Fruit fly (Drosophila melanogaster) whole organism, pupa: ENCODE results near the gene CG6686.
"Not testable (repeated sequence)": the region's sequence is repeated elsewhere in the genome, so short reads cannot be mapped to it uniquely, and the experiment has no call there.

Source experiments
- CG10348 ChIP-seq: fragments of 200-800 bp; sonication (Bioruptor generic); IDR thresholded peaks from 2 replicates; pipeline ENCODE4 v1.3.6; 2022; ENCODE audit warnings: missing biosample characterization, missing genetic modification characterization
- CG12605 ChIP-seq: fragments of 200-800 bp; sonication (Bioruptor generic); IDR thresholded peaks from 2 replicates; pipeline ENCODE4 v1.3.6; 2022; ENCODE audit warnings: missing biosample characterization, missing genetic modification characterization
- CG13204 ChIP-seq: fragments of 200-800 bp; sonication (Bioruptor generic); optimal IDR thresholded peaks from 2 replicates; lab custom pipeline; 2018; ENCODE audit warnings: missing biosample characterization, mild to moderate bottlenecking, missing genetic modification characterization, moderate library complexity
- CG14655 ChIP-seq: fragments of 200-800 bp; sonication (Bioruptor generic); optimal IDR thresholded peaks from 3 replicates; lab custom pipeline; 2017; ENCODE audit warnings: mild to moderate bottlenecking, missing biosample characterization, missing genetic modification reagents, missing genetic modification characterization
- CG15710 ChIP-seq: fragments of 200-800 bp; sonication (Bioruptor generic); optimal IDR thresholded peaks from 2 replicates; lab custom pipeline; 2018; ENCODE audit warnings: missing biosample characterization, mild to moderate bottlenecking, missing genetic modification characterization, moderate library complexity
- CG17806 ChIP-seq: fragments of 200-800 bp; sonication (Bioruptor generic); optimal IDR thresholded peaks from 2 replicates; lab custom pipeline; 2018; ENCODE audit warnings: missing biosample characterization, mild to moderate bottlenecking, missing genetic modification characterization, moderate library complexity
- CG32121 ChIP-seq: fragments of 200-800 bp; sonication (Bioruptor generic); IDR thresholded peaks from 2 replicates; pipeline ENCODE4 v1.3.6; 2022; ENCODE audit warnings: missing biosample characterization, missing genetic modification characterization
- CG34367 ChIP-seq: fragments of 200-800 bp; sonication (Bioruptor generic); optimal IDR thresholded peaks from 2 replicates; lab custom pipeline; 2018; ENCODE audit warnings: missing biosample characterization, mild to moderate bottlenecking, missing genetic modification characterization
- CG4496 ChIP-seq: fragments of 200-800 bp; sonication (Bioruptor generic); IDR thresholded peaks from 3 replicates; pipeline ENCODE4 v1.3.6; 2022; ENCODE audit warnings: missing biosample characterization, missing genetic modification characterization
- CG8159 ChIP-seq: fragments of 200-800 bp; sonication (Bioruptor generic); optimal IDR thresholded peaks from 3 replicates; lab custom pipeline; 2018; ENCODE audit warnings: missing biosample characterization, mild to moderate bottlenecking, missing genetic modification characterization, moderate library complexity
- CG8301 ChIP-seq: fragments of 200-800 bp; sonication (Bioruptor generic); optimal IDR thresholded peaks from 2 replicates; lab custom pipeline; 2018; ENCODE audit warnings: missing biosample characterization, mild to moderate bottlenecking, missing genetic modification characterization
- D1 ChIP-seq: fragments of 200-800 bp; sonication (Bioruptor generic); optimal IDR thresholded peaks from 2 replicates; lab custom pipeline; 2018; ENCODE audit warnings: missing biosample characterization, mild to moderate bottlenecking, missing genetic modification characterization, moderate library complexity
- EcR ChIP-seq: fragments of 200-800 bp; sonication (Bioruptor generic); optimal IDR thresholded peaks from 3 replicates; lab custom pipeline; 2019; ENCODE audit warnings: missing biosample characterization, missing genetic modification characterization, mild to moderate bottlenecking, moderate library complexity, missing genetic modification reagents
- Ets98B ChIP-seq: fragments of 200-800 bp; sonication (Bioruptor generic); IDR thresholded peaks from 2 replicates; pipeline ENCODE4 v1.3.6; 2022; ENCODE audit warnings: missing biosample characterization, missing genetic modification characterization
- Pif1A ChIP-seq: fragments of 200-800 bp; sonication (Bioruptor generic); optimal IDR thresholded peaks from 3 replicates; lab custom pipeline; 2016; ENCODE audit warnings: missing biosample characterization, missing genetic modification characterization
- Pif1B ChIP-seq: fragments of 200-800 bp; sonication (Bioruptor generic); optimal IDR thresholded peaks from 3 replicates; lab custom pipeline; 2016; ENCODE audit warnings: missing biosample characterization, missing genetic modification characterization
- Snoo ChIP-seq: fragments of 200-800 bp; sonication (Bioruptor generic); optimal IDR thresholded peaks from 3 replicates; lab custom pipeline; 2017; ENCODE audit warnings: missing biosample characterization, mild to moderate bottlenecking, missing genetic modification characterization, inconsistent platforms
- fd96Ca ChIP-seq: fragments of 200-800 bp; sonication (Bioruptor generic); IDR thresholded peaks from 3 replicates; pipeline ENCODE4 v1.3.6; 2022; ENCODE audit warnings: missing biosample characterization, missing genetic modification characterization
- gl ChIP-seq: fragments of 200-800 bp; sonication (Bioruptor generic); optimal IDR thresholded peaks from 2 replicates; lab custom pipeline; 2018; ENCODE audit warnings: missing biosample characterization, mild to moderate bottlenecking, missing genetic modification characterization
- rn ChIP-seq: fragments of 200-800 bp; sonication (Bioruptor generic); IDR thresholded peaks from 2 replicates; pipeline ENCODE4 v1.3.6; 2022; ENCODE audit warnings: missing biosample characterization, missing genetic modification characterization

The CG6686 gene

dm6 chr2L:12001132-12001531, 13.3 kb upstream of the CG6686 start:
- TF ChIP-seq EcR (GFP tag; lab: Kevin White, UChicago) = peak; percentile 24
- no peak for TF ChIP-seq Pif1B (GFP tag; lab: Kevin White, UChicago)
- TF ChIP-seq, all 21 proteins: peak for 1

dm6 chr2L:11999240-11999704, 11.4 kb upstream of the CG6686 start, which contains the start of the genes CG18787 and Nfs1:
Gene CG18787 (minus strand): TSS chr2L:11999340.
Gene Nfs1 (plus strand): TSS chr2L:11999654.
- not testable (repeated sequence) for TF ChIP-seq gl; CG32121 (GFP tag; lab: Robert Waterston, UW); CG34367 (tag; lab: Kevin White, UChicago)

- TF ChIP-seq Ets98B (GFP tag; lab: Robert Waterston, UW); CG14655 (GFP tag; lab: Kevin White, UChicago); CG10348: not testable (repeated sequence)
Observed at dm6 chr2L:11996509-11996908, 8.7 kb upstream of the CG6686 start, which contains the start of gene Ada1-1. Gene Ada1-1 (plus strand): TSS chr2L:11996809.

dm6 chr2L:11995332-11995790, 7.5 kb upstream of the CG6686 start, which contains the start of the genes CG18789 and Qtzl:
Gene CG18789 (minus strand): TSS chr2L:11995432.
Gene Qtzl (plus strand): TSS chr2L:11995740.
- not testable (repeated sequence) for TF ChIP-seq CG8301 (tag; lab: Kevin White, UChicago); Ets98B (GFP tag; lab: Robert Waterston, UW); CG13204
- TF ChIP-seq, all 21 proteins: peak for 0; not testable (repeated sequence) for 21

DNA sequence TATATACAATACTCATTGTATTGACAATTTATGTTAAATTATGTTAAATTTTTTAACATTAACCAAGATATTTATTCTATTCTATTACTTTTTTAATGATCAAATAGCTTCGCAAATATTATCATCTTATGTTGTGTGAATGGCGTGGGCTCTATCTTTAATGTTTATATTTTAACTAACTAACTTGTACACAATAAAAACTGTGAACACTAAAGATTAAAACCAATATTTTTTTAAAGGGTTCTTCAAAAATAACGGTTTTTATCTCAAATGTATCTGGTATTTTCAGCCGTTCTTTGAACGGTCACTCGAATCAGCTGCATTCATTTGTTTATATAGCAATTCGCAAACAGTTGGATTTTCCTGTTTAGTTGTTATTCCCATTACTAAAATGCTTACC, 4.8 kb upstream of the CG6686 start, which contains the start of gene Ada1-2:
Ada1-2 (plus strand) TSS at position 301 of the 400 bp plus-strand sequence.
- TF ChIP-seq CG12605 (GFP tag; lab: Robert Waterston, UW); CG14655 (GFP tag; lab: Kevin White, UChicago); CG10348: not testable (repeated sequence)

DNA sequence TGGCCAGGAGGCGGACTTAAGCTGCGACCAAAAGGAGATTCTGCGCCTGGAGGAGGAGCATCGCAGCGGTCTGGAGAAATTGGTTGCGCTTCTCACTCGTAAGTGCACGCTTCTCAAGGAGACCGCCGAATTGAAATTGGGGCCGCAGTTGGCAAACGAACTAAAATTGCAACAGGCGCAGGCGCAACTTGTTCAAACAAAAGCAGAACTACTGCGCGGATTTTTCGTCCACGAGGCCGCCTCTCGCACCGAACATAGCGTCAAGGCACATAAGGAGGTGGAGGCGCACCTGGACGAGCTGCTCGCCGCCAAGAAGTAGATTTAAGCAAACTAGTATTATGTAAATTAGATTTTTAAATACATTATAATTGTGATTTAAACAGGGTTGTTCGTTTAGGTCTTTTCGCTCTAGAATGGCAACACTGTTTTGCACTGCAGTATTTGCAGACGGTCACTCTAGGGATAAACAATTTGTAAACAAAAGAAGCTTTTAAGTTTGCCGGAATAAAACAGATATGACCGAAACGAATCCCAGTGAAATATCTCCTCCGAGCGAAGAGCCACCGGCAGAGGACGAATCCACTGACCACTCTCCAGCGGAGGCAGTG, 2.7 kb upstream of the CG6686 start, which contains the start of gene escl:
escl (plus strand) TSS at position 470 of the 608 bp plus-strand sequence.
- TF ChIP-seq CG12605 (GFP tag; lab: Robert Waterston, UW) (no peak), Snoo (tag; lab: Kevin White, UChicago) (no peak), CG13204 (no peak), CG8301 (tag; lab: Kevin White, UChicago) (no peak), CG4496 (GFP tag; lab: Robert Waterston, UW) (no peak), CG15710 (tag; lab: Kevin White, UChicago) (no peak), CG32121 (GFP tag; lab: Robert Waterston, UW) (no peak), CG17806 (tag; lab: Kevin White, UChicago) (no peak), CG14655 (GFP tag; lab: Kevin White, UChicago) (no peak), fd96Ca (GFP tag; lab: Robert Waterston, UW) (no peak), CG34367 (tag; lab: Kevin White, UChicago) (no peak), CG8159 (tag; lab: Kevin White, UChicago) (no peak)

- TF ChIP-seq gl (no peak), D1 (no peak), CG4496 (GFP tag; lab: Robert Waterston, UW) (no peak)
Observed at dm6 chr2L:11989729-11990128, 1.9 kb upstream of the CG6686 start, which contains the start of the genes zuc and dgt2. Gene zuc (minus strand): TSS chr2L:11989882. Gene dgt2 (plus strand): TSS chr2L:11989936.

- TF ChIP-seq CG15710 (tag; lab: Kevin White, UChicago) (no peak), CG4496 (GFP tag; lab: Robert Waterston, UW) (0 out of 3 replicates have a peak, but pooled peaks have one; percentile 12)
Observed at dm6 chr2L:11989210-11989609, 1.4 kb upstream of the CG6686 start.

DNA sequence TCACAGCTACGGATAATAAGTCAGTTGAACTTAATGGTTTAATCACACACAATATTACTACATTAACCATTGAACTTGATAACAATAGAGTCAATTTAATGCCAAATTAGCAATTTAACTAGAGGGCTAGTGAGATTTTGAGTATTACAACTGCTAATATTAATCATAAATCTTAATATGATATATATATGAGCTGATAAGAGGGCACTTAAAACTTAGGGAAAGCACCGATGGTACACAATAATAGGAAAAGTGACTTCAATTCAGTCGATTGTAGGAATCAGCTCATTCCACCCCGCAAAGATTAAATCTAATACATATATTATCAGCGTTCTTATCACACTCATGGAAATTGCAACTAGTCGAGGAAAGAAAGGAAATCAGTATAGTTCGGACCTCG, 6.6 kb downstream of the CG6686 start, which contains the start of gene CG16965:
CG16965 (plus strand) TSS at position 382 of the 400 bp plus-strand sequence.
- TF ChIP-seq rn (GFP tag; lab: Robert Waterston, UW) (no peak), CG12605 (GFP tag; lab: Robert Waterston, UW) (no peak), Pif1A (GFP tag; lab: Kevin White, UChicago) (no peak), Pif1B (GFP tag; lab: Kevin White, UChicago) (no peak), CG8159 (tag; lab: Kevin White, UChicago) (no peak)
